Worm (Caenorhabditis elegans): Measurements from ENCODE around the gene F36F12.7.

DNA sequence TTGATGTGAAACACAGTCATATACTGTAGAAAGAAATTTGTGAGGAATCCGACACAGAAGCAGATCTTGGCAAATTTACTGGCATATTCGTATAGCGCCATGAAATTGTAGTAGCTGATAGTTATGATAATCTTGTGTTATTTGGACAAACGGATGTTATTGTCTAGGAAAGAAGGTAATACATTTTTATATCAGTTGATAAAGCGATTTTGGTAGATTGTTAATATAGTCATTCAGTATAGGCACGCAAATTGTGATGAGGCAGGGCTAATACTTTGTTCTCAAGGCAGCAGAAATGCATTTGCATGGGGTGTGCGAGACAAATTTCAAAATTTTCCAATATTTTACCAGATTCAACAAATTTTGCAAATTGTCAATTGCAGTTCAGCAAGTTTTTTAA is 46.9 kb downstream of the F36F12.7 start, which contains the start of gene str-52:
- TF ChIP-seq cog-1 (tag; optimal IDR thresholded peaks at IDR 0.05) (no peak), tab-1 (GFP tag; IDR thresholded peaks at IDR 0.05) (no peak), T22C8.4 (GFP tag; IDR thresholded peaks at IDR 0.05) (no peak), flt-1 (GFP tag; IDR thresholded peaks at IDR 0.05) (no peak), klf-2 (GFP tag; conservative IDR thresholded peaks at IDR 0.05) (no peak), med-1 (GFP tag; optimal IDR thresholded peaks at IDR 0.05; ENCODE audit: insufficient read depth) (no peak), ztf-29 (GFP tag; IDR thresholded peaks at IDR 0.05) (no peak)

Data from whole organism, midembryonic.